Fruit fly (Drosophila melanogaster): ENCODE results near the gene sturkopf.
A peak's percentile ranks its signal among the peaks of the same experiment; 100 is the strongest.

Gene sturkopf

DNA sequence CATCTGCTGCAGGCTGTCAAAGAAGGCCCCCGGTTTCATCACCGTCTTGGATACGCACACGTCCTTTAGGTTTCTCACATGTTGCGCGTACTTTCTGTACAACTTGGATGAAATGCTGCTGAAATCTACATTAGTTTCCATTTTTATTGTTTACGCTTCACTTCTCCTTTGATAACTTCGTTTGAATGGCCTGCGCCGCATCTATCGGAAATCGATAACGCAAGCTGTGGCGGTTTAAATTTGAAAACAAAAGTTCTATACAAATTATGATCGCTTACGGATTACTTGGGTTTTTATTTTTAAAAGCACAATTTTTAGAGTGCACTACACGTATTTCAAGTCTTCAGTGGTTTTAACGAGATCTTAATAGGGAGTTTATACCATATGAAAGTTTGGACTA is 19.8 kb upstream of the sturkopf start, which contains the start of gene msd5 (continued):
- TF ChIP-seq nerfin-2 (GFP tag; IDR thresholded peaks at IDR 0.05; ENCODE audit: partially characterized antibody) (peak; percentile 55; the same call in 1 of the 2 replicates), hbn (GFP tag; IDR thresholded peaks at IDR 0.05; ENCODE audit: partially characterized antibody) (peak; percentile 21; the same call in 1 of the 2 replicates), Scr (GFP tag; IDR thresholded peaks at IDR 0.05; ENCODE audit: partially characterized antibody) (peak; percentile 53), stc (GFP tag; IDR thresholded peaks at IDR 0.05) (no peak), chinmo (GFP tag; IDR thresholded peaks at IDR 0.05; ENCODE audit: partially characterized antibody) (0 out of 4 replicates have a peak, but pooled peaks have one; percentile 62), hb (GFP tag; IDR thresholded peaks at IDR 0.05; ENCODE audit: partially characterized antibody) (0 out of 3 replicates have a peak, but pooled peaks have one; percentile 47), CG10147 (GFP tag; optimal IDR thresholded peaks at IDR 0.05) (no peak), lmd (GFP tag; IDR thresholded peaks at IDR 0.05) (no peak), zen2 (GFP tag; IDR thresholded peaks at IDR 0.05; ENCODE audit: partially characterized antibody) (0 out of 3 replicates have a peak, but pooled peaks have one; percentile 52), CG9817 (tag; optimal IDR thresholded peaks at IDR 0.05) (no peak), D19B (GFP tag; optimal IDR thresholded peaks at IDR 0.05) (no peak), amos (GFP tag; IDR thresholded peaks at IDR 0.05; ENCODE audit: partially characterized antibody) (peak; percentile 14; the same call in 1 of the 2 replicates), CG7963 (GFP tag; IDR thresholded peaks at IDR 0.05; ENCODE audit: partially characterized antibody) (peak; percentile 66), ap (GFP tag; IDR thresholded peaks at IDR 0.05) (no peak), CG2116 (GFP tag; optimal IDR thresholded peaks at IDR 0.05) (peak; percentile 28), Opbp (GFP tag; IDR thresholded peaks at IDR 0.05; ENCODE audit: partially characterized antibody) (no peak), Dref (GFP tag; IDR thresholded peaks at IDR 0.05) (peak; percentile 73), CG13287 (GFP tag; IDR thresholded peaks at IDR 0.05; ENCODE audit: partially characterized antibody) (peak; percentile 47), lab (GFP tag; optimal IDR thresholded peaks at IDR 0.05) (no peak), CG7556 (GFP tag; optimal IDR thresholded peaks at IDR 0.05) (no peak), CG34224 (GFP tag; IDR thresholded peaks at IDR 0.05; ENCODE audit: partially characterized antibody) (peak; percentile 66), unc-4 (GFP tag; IDR thresholded peaks at IDR 0.05; ENCODE audit: partially characterized antibody) (peak; percentile 34; the same call in 1 of the 2 replicates), mld (GFP tag; IDR thresholded peaks at IDR 0.05; ENCODE audit: partially characterized antibody) (no peak), kay (GFP tag; optimal IDR thresholded peaks at IDR 0.05) (no peak), Dp (GFP tag; optimal IDR thresholded peaks at IDR 0.05) (peak; percentile 92), Myb (GFP tag; optimal IDR thresholded peaks at IDR 0.05) (peak; percentile 42), dati (GFP tag; IDR thresholded peaks at IDR 0.05) (no peak), BEAF-32 (GFP tag; optimal IDR thresholded peaks at IDR 0.05) (no peak), ato (GFP tag; IDR thresholded peaks at IDR 0.05; ENCODE audit: partially characterized antibody) (peak; percentile 54; the same call in 1 of the 2 replicates), Blimp-1 (GFP tag; optimal IDR thresholded peaks at IDR 0.05) (no peak), inv (GFP tag; IDR thresholded peaks at IDR 0.05; ENCODE audit: partially characterized antibody) (no peak), z (GFP tag; IDR thresholded peaks at IDR 0.05) (no peak)

DNA sequence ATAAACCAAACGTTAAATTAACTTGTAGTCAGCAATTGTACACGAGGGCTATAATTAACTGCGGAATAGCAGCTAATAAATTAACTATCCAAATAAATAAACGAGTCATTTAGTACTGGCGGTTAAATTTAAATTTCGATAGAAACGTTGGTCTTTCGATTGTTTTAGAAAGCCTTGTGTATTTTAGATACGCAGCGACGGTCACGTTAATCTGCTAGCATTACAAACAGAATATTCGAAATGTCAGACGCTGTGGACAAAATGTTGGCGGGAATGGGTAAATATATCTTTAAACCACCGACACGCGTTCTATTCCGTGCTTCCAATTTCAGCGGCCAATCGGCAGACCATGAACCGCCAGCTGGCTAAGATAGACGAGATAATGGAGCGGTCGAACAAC is 18.4 kb upstream of the sturkopf start, which contains the start of gene msd1:
TSS of gene msd1 (plus strand) at position 203 of the 400 bp plus-strand sequence.
- TF ChIP-seq Pdp1 (GFP tag; optimal IDR thresholded peaks at IDR 0.05) (no peak), klu (GFP tag; IDR thresholded peaks at IDR 0.05) (no peak), dan (GFP tag; IDR thresholded peaks at IDR 0.05) (no peak), ato (GFP tag; IDR thresholded peaks at IDR 0.05; ENCODE audit: partially characterized antibody) (0 out of 2 replicates have a peak, but pooled peaks have one; percentile 41), BtbVII (GFP tag; optimal IDR thresholded peaks at IDR 0.05) (no peak), mirr (GFP tag; optimal IDR thresholded peaks at IDR 0.05) (no peak), Abd-B (GFP tag; optimal IDR thresholded peaks at IDR 0.05) (no peak), Ravus (GFP tag; IDR thresholded peaks at IDR 0.05) (no peak), bbx (GFP tag; IDR thresholded peaks at IDR 0.05; ENCODE audit: partially characterized antibody) (peak; percentile 61), kah (GFP tag; optimal IDR thresholded peaks at IDR 0.05) (no peak), Gsc (GFP tag; IDR thresholded peaks at IDR 0.05) (no peak), zfh2 (GFP tag; optimal IDR thresholded peaks at IDR 0.05) (no peak), CG17359 (tag; optimal IDR thresholded peaks at IDR 0.05) (no peak), pum (GFP tag; optimal IDR thresholded peaks at IDR 0.05) (no peak), ERR (GFP tag; optimal IDR thresholded peaks at IDR 0.05) (no peak), HmgZ (tag; optimal IDR thresholded peaks at IDR 0.05) (peak; percentile 4), CG3847 (GFP tag; IDR thresholded peaks at IDR 0.05) (no peak), CG9932 (GFP tag; IDR thresholded peaks at IDR 0.05) (no peak)

All from whole organism, embryonic.